Fruit fly (Drosophila melanogaster): ENCODE results near the gene wnd.

The wnd gene

dm6 chr3L:19584369-19584915 is 51.1 kb downstream of the wnd start, which contains the start of gene Shal:
Gene Shal, minus strand, starts transcription at chr3L:19584568.
- TF ChIP-seq pad (GFP tag; optimal IDR thresholded peaks at IDR 0.05) (no peak), CG7101 (tag; optimal IDR thresholded peaks at IDR 0.05) (no peak), cic (GFP tag; optimal IDR thresholded peaks at IDR 0.05) (no peak), toe (GFP tag; optimal IDR thresholded peaks at IDR 0.05) (no peak), kay (GFP tag; ENCODE audit: borderline replicate concordance) (no peak), CG33017 (tag; optimal IDR thresholded peaks at IDR 0.05) (no peak), Crg-1 (GFP tag; optimal IDR thresholded peaks at IDR 0.05) (no peak), ovo (GFP tag; optimal IDR thresholded peaks at IDR 0.05) (no peak), CG12768 (GFP tag; optimal IDR thresholded peaks at IDR 0.05) (no peak), CG5204 (GFP tag; optimal IDR thresholded peaks at IDR 0.05) (no peak), Hr96 (GFP tag; optimal IDR thresholded peaks at IDR 0.05) (no peak), Clk (GFP tag; optimal IDR thresholded peaks at IDR 0.05) (no peak), CG11617 (GFP tag; optimal IDR thresholded peaks at IDR 0.05) (no peak), bab1 (GFP tag; optimal IDR thresholded peaks at IDR 0.05) (no peak), CG14711 (tag; optimal IDR thresholded peaks at IDR 0.05) (no peak), CG7045 (GFP tag; optimal IDR thresholded peaks at IDR 0.05) (no peak), tj (GFP tag; optimal IDR thresholded peaks at IDR 0.05) (no peak)

- no peak for TF ChIP-seq kay (GFP tag; ENCODE audit: borderline replicate concordance)
- no peak for TF ChIP-seq cic (GFP tag; optimal IDR thresholded peaks at IDR 0.05)
- TF ChIP-seq CG1620 (GFP tag; optimal IDR thresholded peaks at IDR 0.05): no peak
- no peak for TF ChIP-seq tj (GFP tag; optimal IDR thresholded peaks at IDR 0.05)
- TF ChIP-seq CG11617 (GFP tag; optimal IDR thresholded peaks at IDR 0.05): no peak
- no peak for TF ChIP-seq CG5204 (GFP tag; optimal IDR thresholded peaks at IDR 0.05)
- no peak for TF ChIP-seq ovo (GFP tag; optimal IDR thresholded peaks at IDR 0.05)
- no peak for TF ChIP-seq CG7045 (GFP tag; optimal IDR thresholded peaks at IDR 0.05)
These were observed 54.8 kb downstream of the wnd start for dm6 chr3L:19580709-19581227.

DNA sequence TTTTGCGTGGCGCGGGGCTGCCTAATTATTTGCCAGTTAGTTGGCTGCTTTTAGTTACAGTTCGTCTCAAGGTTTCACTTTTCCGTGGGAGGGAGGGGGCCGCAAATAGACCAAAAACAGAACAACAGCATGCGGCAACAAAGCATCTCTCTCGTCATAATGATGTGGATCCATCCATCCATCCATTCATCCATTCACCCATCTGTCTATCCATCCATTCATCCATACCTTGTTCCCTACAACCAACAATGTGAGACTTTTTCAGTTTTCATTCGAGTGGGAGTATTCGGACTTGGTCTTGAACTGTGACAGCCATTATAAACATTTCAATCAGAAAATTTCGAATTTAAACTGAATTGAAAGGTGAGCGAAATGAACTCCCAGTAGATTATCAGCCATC is 56.2 kb downstream of the wnd start:
- TF ChIP-seq ovo (GFP tag; optimal IDR thresholded peaks at IDR 0.05): no peak
- no peak for TF ChIP-seq Clk (GFP tag; optimal IDR thresholded peaks at IDR 0.05)
- no peak for TF ChIP-seq CG7045 (GFP tag; optimal IDR thresholded peaks at IDR 0.05)

- TF ChIP-seq bab1 (GFP tag; optimal IDR thresholded peaks at IDR 0.05): no peak
- TF ChIP-seq CG7101 (tag; optimal IDR thresholded peaks at IDR 0.05): peak; percentile 35
These were observed 59.9 kb downstream of the wnd start for dm6 chr3L:19575650-19576049.

DNA sequence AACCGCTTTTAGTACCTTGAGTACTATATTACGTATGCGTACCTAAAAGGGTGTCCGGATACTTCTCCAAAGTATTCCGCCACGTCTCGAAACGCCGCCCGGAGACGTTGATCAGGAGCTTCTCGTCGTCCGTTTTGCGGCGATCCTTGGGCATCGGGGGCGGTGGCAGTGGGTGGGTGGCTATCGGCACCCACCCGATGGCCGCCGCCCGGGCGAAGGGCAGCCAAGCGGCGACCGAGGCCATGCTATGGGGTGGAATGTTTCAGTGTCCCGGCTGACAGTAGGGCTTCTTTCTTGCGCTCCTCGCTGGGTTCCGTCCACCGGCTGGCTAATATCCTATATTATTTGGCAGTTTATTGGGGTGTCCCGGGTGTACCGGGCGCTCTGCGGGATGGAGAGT is 61.1 kb downstream of the wnd start:
- TF ChIP-seq Mnt (GFP tag; optimal IDR thresholded peaks at IDR 0.05) (no peak), Hr96 (GFP tag; optimal IDR thresholded peaks at IDR 0.05) (no peak), CG1620 (GFP tag; optimal IDR thresholded peaks at IDR 0.05) (no peak), pad (GFP tag; optimal IDR thresholded peaks at IDR 0.05) (no peak), CG7101 (tag; optimal IDR thresholded peaks at IDR 0.05) (no peak), bab1 (GFP tag; optimal IDR thresholded peaks at IDR 0.05) (no peak)
